Fruit fly (Drosophila melanogaster) whole organism, pupa: Measurements from ENCODE around the gene XRCC1.

Experiments used
- CG10348 ChIP-seq: fragments of 200-800 bp; sonication (Bioruptor generic); IDR thresholded peaks from 2 replicates; pipeline ENCODE4 v1.3.6; 2022; ENCODE audit warnings: missing biosample characterization, missing genetic modification characterization
- CG12605 ChIP-seq: fragments of 200-800 bp; sonication (Bioruptor generic); IDR thresholded peaks from 2 replicates; pipeline ENCODE4 v1.3.6; 2022; ENCODE audit warnings: missing biosample characterization, missing genetic modification characterization
- CG13204 ChIP-seq: fragments of 200-800 bp; sonication (Bioruptor generic); optimal IDR thresholded peaks from 2 replicates; lab custom pipeline; 2018; ENCODE audit warnings: missing biosample characterization, mild to moderate bottlenecking, missing genetic modification characterization, moderate library complexity
- CG14655 ChIP-seq: fragments of 200-800 bp; sonication (Bioruptor generic); optimal IDR thresholded peaks from 3 replicates; lab custom pipeline; 2017; ENCODE audit warnings: mild to moderate bottlenecking, missing biosample characterization, missing genetic modification reagents, missing genetic modification characterization
- CG15710 ChIP-seq: fragments of 200-800 bp; sonication (Bioruptor generic); optimal IDR thresholded peaks from 2 replicates; lab custom pipeline; 2018; ENCODE audit warnings: missing biosample characterization, mild to moderate bottlenecking, missing genetic modification characterization, moderate library complexity
- CG17806 ChIP-seq: fragments of 200-800 bp; sonication (Bioruptor generic); optimal IDR thresholded peaks from 2 replicates; lab custom pipeline; 2018; ENCODE audit warnings: missing biosample characterization, mild to moderate bottlenecking, missing genetic modification characterization, moderate library complexity
- CG32121 ChIP-seq: fragments of 200-800 bp; sonication (Bioruptor generic); IDR thresholded peaks from 2 replicates; pipeline ENCODE4 v1.3.6; 2022; ENCODE audit warnings: missing biosample characterization, missing genetic modification characterization
- CG34367 ChIP-seq: fragments of 200-800 bp; sonication (Bioruptor generic); optimal IDR thresholded peaks from 2 replicates; lab custom pipeline; 2018; ENCODE audit warnings: missing biosample characterization, mild to moderate bottlenecking, missing genetic modification characterization
- CG4496 ChIP-seq: fragments of 200-800 bp; sonication (Bioruptor generic); IDR thresholded peaks from 3 replicates; pipeline ENCODE4 v1.3.6; 2022; ENCODE audit warnings: missing biosample characterization, missing genetic modification characterization
- CG8159 ChIP-seq: fragments of 200-800 bp; sonication (Bioruptor generic); optimal IDR thresholded peaks from 3 replicates; lab custom pipeline; 2018; ENCODE audit warnings: missing biosample characterization, mild to moderate bottlenecking, missing genetic modification characterization, moderate library complexity
- CG8301 ChIP-seq: fragments of 200-800 bp; sonication (Bioruptor generic); optimal IDR thresholded peaks from 2 replicates; lab custom pipeline; 2018; ENCODE audit warnings: missing biosample characterization, mild to moderate bottlenecking, missing genetic modification characterization
- CG9948 ChIP-seq: fragments of 200-800 bp; sonication (Bioruptor generic); optimal IDR thresholded peaks from 2 replicates; lab custom pipeline; 2018; ENCODE audit warnings: missing biosample characterization, mild to moderate bottlenecking, missing genetic modification characterization, moderate library complexity
- D1 ChIP-seq: fragments of 200-800 bp; sonication (Bioruptor generic); optimal IDR thresholded peaks from 2 replicates; lab custom pipeline; 2018; ENCODE audit warnings: missing biosample characterization, mild to moderate bottlenecking, missing genetic modification characterization, moderate library complexity
- EcR ChIP-seq: fragments of 200-800 bp; sonication (Bioruptor generic); optimal IDR thresholded peaks from 3 replicates; lab custom pipeline; 2019; ENCODE audit warnings: missing biosample characterization, missing genetic modification characterization, mild to moderate bottlenecking, moderate library complexity, missing genetic modification reagents
- Ets98B ChIP-seq: fragments of 200-800 bp; sonication (Bioruptor generic); IDR thresholded peaks from 2 replicates; pipeline ENCODE4 v1.3.6; 2022; ENCODE audit warnings: missing biosample characterization, missing genetic modification characterization
- Pif1A ChIP-seq: fragments of 200-800 bp; sonication (Bioruptor generic); optimal IDR thresholded peaks from 3 replicates; lab custom pipeline; 2016; ENCODE audit warnings: missing biosample characterization, missing genetic modification characterization
- Pif1B ChIP-seq: fragments of 200-800 bp; sonication (Bioruptor generic); optimal IDR thresholded peaks from 3 replicates; lab custom pipeline; 2016; ENCODE audit warnings: missing biosample characterization, missing genetic modification characterization
- Snoo ChIP-seq: fragments of 200-800 bp; sonication (Bioruptor generic); optimal IDR thresholded peaks from 3 replicates; lab custom pipeline; 2017; ENCODE audit warnings: missing biosample characterization, mild to moderate bottlenecking, missing genetic modification characterization, inconsistent platforms
- fd96Ca ChIP-seq: fragments of 200-800 bp; sonication (Bioruptor generic); IDR thresholded peaks from 3 replicates; pipeline ENCODE4 v1.3.6; 2022; ENCODE audit warnings: missing biosample characterization, missing genetic modification characterization
- gl ChIP-seq: fragments of 200-800 bp; sonication (Bioruptor generic); optimal IDR thresholded peaks from 2 replicates; lab custom pipeline; 2018; ENCODE audit warnings: missing biosample characterization, mild to moderate bottlenecking, missing genetic modification characterization
- rn ChIP-seq: fragments of 200-800 bp; sonication (Bioruptor generic); IDR thresholded peaks from 2 replicates; pipeline ENCODE4 v1.3.6; 2022; ENCODE audit warnings: missing biosample characterization, missing genetic modification characterization

XRCC1 gene

dm6 chrX:5329266-5329898, at the start of gene XRCC1, which contains the start of gene CG3309:
XRCC1 (plus strand) TSS chrX:5329876.
CG3309 (minus strand) TSS chrX:5329347.
- TF ChIP-seq CG17806 (no peak), CG10348 (GFP tag; lab: Robert Waterston, UW) (no peak), Pif1A (no peak), CG34367 (tag; lab: Kevin White, UChicago) (no peak), Ets98B (GFP tag; lab: Robert Waterston, UW) (peak; percentile 2; the same call in 1 of the 2 replicates), fd96Ca (GFP tag; lab: Robert Waterston, UW) (peak; percentile 53; the same call in 1 of the 3 replicates), CG9948 (tag; lab: Kevin White, UChicago) (no peak), CG32121 (GFP tag; lab: Robert Waterston, UW) (peak; percentile 40; the same call in 1 of the 2 replicates), Snoo (tag; lab: Kevin White, UChicago) (peak; percentile 19), D1 (tag; lab: Kevin White, UChicago) (no peak), gl (no peak), CG13204 (GFP tag; lab: Kevin White, UChicago) (no peak), CG4496 (peak; percentile 54; the same call in 1 of the 3 replicates), CG12605 (GFP tag; lab: Robert Waterston, UW) (no peak), CG8159 (peak; percentile 33), EcR (GFP tag; lab: Kevin White, UChicago) (no peak), CG14655 (GFP tag; lab: Kevin White, UChicago) (no peak), rn (GFP tag; lab: Robert Waterston, UW) (no peak), CG8301 (tag; lab: Kevin White, UChicago) (peak; percentile 14), CG15710 (tag; lab: Kevin White, UChicago) (no peak), Pif1B (GFP tag; lab: Kevin White, UChicago) (no peak)

DNA sequence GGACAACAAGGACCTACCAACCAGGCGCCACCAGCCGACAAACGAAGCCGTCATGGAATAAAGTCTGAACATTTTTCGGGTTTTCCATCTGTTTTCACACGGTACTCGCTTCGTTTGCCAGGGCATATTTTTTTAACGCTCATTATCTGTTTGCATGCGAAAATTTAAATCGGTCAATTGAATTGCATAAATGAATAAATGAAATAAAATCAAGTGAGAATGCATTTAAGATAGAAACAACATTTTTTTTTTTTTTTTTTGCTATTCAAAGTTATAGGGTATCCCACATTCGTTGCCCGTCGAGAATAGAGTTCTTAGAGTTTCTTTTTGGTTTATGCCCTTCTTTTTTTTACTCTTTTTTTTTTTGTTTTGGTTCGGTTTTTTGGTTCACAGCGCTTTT, 43.8 kb upstream of the XRCC1 start:
- TF ChIP-seq gl (no peak), CG8159 (peak; percentile 2)

- TF ChIP-seq Ets98B (GFP tag; lab: Robert Waterston, UW) (no peak), CG13204 (GFP tag; lab: Kevin White, UChicago) (no peak), Pif1A (no peak)
Observed at dm6 chrX:5286513-5286912, 43.2 kb upstream of the XRCC1 start.

DNA sequence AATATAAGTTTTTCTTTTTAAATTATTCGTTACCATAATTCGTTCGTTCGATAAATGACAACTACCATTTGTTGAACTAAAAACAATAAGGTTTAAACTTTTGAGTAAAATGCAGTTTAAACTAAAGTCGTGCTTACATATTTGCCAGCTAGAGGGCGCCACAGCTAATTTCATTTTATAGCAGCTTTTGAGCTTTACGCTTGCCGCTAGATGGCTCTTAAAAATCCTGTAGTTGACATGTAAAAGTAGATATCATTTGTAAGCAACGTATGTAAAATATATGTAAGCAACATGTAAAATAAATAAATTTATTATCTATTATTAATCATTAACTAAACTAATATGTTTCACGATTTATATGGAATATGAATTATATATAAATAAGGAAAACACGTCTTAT, 40.0 kb upstream of the XRCC1 start:
- no peak for TF ChIP-seq CG13204 (GFP tag; lab: Kevin White, UChicago)
- no peak for TF ChIP-seq gl
- no peak for TF ChIP-seq Pif1A
- no peak for TF ChIP-seq CG8301 (tag; lab: Kevin White, UChicago)
- no peak for TF ChIP-seq CG15710 (tag; lab: Kevin White, UChicago)
- TF ChIP-seq Ets98B (GFP tag; lab: Robert Waterston, UW): no peak
- no peak for TF ChIP-seq CG34367 (tag; lab: Kevin White, UChicago)
- no peak for TF ChIP-seq CG12605 (GFP tag; lab: Robert Waterston, UW)
- no peak for TF ChIP-seq fd96Ca (GFP tag; lab: Robert Waterston, UW)
- TF ChIP-seq Pif1B (GFP tag; lab: Kevin White, UChicago): no peak
- TF ChIP-seq CG14655 (GFP tag; lab: Kevin White, UChicago): no peak

- TF ChIP-seq CG9948 (tag; lab: Kevin White, UChicago) (no peak), CG12605 (GFP tag; lab: Robert Waterston, UW) (no peak), CG14655 (GFP tag; lab: Kevin White, UChicago) (no peak), Pif1A (no peak), CG15710 (tag; lab: Kevin White, UChicago) (no peak), Ets98B (GFP tag; lab: Robert Waterston, UW) (no peak), EcR (GFP tag; lab: Kevin White, UChicago) (no peak), rn (GFP tag; lab: Robert Waterston, UW) (no peak), Snoo (tag; lab: Kevin White, UChicago) (no peak), CG8159 (no peak), CG13204 (GFP tag; lab: Kevin White, UChicago) (no peak), gl (no peak), CG10348 (GFP tag; lab: Robert Waterston, UW) (no peak)
- TF ChIP-seq, all 21 proteins: peak for 0
Observed at dm6 chrX:5293141-5293540, 36.5 kb upstream of the XRCC1 start.

DNA sequence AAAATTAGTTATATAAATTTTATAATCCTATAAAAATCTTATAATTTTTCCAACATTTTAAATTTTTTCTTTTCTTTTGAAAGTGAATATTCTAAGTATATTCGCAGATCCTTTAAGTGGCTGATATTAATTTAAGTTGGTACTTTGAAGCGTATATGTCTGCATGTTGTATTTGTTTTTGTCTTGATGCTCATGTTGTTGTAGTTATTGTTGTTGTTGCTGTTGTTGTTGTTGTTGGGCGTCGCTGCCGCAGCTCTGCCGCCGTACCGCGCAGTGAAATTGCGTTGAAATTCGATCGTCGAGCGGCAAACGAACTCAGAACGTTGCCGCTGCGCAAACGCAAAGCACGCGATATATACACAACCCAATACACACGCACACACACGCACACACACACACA, 33.9 kb upstream of the XRCC1 start, which contains the start of gene CG42749:
TSS of gene CG42749 (plus strand) at position 301 of the 400 bp plus-strand sequence.
- TF ChIP-seq CG13204 (GFP tag; lab: Kevin White, UChicago) (no peak), EcR (GFP tag; lab: Kevin White, UChicago) (no peak), CG8159 (no peak), CG14655 (GFP tag; lab: Kevin White, UChicago) (no peak), Snoo (tag; lab: Kevin White, UChicago) (no peak), Ets98B (GFP tag; lab: Robert Waterston, UW) (no peak), CG15710 (tag; lab: Kevin White, UChicago) (no peak), D1 (tag; lab: Kevin White, UChicago) (no peak), CG34367 (tag; lab: Kevin White, UChicago) (no peak), CG17806 (no peak), CG4496 (no peak), rn (GFP tag; lab: Robert Waterston, UW) (no peak), Pif1B (GFP tag; lab: Kevin White, UChicago) (no peak), CG32121 (GFP tag; lab: Robert Waterston, UW) (no peak), gl (no peak), CG8301 (tag; lab: Kevin White, UChicago) (no peak)
